Worm (Caenorhabditis elegans) whole organism, midembryonic: Measurements from ENCODE around the gene vps-29.

ENCODE experiments used
- flt-1 ChIP-seq: fragments of 200-800 bp; sonication (Bioruptor generic); IDR thresholded peaks from 2 replicates; pipeline ENCODE4 v1.3.6; 2022; ENCODE audit warnings: missing genetic modification characterization, missing compliant biosample characterization
- klf-2 ChIP-seq: fragments of 200-800 bp; sonication (Bioruptor generic); conservative IDR thresholded peaks from 2 replicates; pipeline ENCODE4 v1.3.6; 2022; ENCODE audit warnings: missing genetic modification reagents, missing genetic modification characterization, missing compliant biosample characterization
- med-1 ChIP-seq: sonication (generic microtip); optimal IDR thresholded peaks from 2 replicates; lab custom pipeline; 2017; ENCODE audit warnings: missing genetic modification characterization, mild to moderate bottlenecking, missing compliant biosample characterization, antibody characterized with exemption, missing genetic modification reagents; ENCODE audit not compliant: insufficient read depth
- ztf-23 ChIP-seq: fragments of 200-800 bp; sonication (Bioruptor generic); IDR thresholded peaks from 2 replicates; pipeline ENCODE4 v1.3.6; 2022; ENCODE audit warnings: missing genetic modification reagents, missing genetic modification characterization, missing compliant biosample characterization
- ztf-29 ChIP-seq: fragments of 200-800 bp; sonication (Bioruptor generic); IDR thresholded peaks from 2 replicates; pipeline ENCODE4 v1.3.6; 2022; ENCODE audit warnings: missing genetic modification reagents, missing genetic modification characterization, missing compliant biosample characterization

DNA sequence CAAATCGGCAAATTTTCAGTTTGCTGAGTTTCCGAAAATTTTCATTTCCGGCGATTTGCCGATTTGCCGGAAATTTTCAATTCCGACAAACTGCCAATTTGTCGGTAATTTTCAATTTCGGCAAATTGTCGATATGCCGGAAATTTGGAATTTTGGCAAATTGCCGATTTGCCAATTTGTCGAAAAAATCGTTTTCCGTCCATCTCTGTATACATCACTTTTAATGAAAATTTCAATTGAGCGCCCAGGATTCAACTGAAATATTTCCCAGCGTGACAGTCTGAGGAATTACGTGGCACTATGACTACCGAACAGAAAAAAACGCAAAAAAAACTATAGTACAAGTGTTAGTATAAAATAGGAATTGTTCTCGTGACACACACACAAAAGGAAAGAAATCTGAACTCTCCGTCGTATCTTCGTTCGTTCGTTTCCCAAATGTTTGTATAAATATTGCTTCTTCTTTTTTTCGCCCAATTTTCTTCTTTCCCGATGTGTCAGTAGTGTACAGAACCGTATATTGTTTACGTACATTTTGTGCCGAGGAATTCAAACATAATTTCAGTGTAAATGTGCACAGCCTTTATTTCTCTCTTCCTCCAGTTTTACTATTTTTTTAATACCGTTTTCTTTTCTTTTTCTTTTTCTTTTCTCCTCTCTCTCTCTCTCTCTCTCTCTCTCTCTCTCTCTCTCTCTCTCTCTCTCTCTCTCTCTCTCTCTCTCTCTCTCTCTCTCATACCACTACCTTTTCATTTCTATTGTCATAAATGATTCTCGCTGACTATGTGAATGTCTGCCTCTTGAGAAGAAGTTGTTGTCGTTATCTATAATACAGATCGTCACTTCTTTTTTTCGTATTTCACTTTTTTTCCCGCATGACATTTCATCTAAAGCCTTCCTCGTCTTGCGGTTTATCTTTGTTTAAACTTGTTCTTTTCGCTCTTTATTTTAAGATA, 19.9 kb upstream of the vps-29 start:
- TF ChIP-seq med-1 (GFP tag; lab: Kevin White, UChicago) (no peak), ztf-29 (GFP tag; lab: Robert Waterston, UW) (no peak), klf-2 (GFP tag; lab: Robert Waterston, UW) (no peak), ztf-23 (GFP tag; lab: Robert Waterston, UW) (no peak), flt-1 (GFP tag; lab: Robert Waterston, UW) (no peak)
